Worm (Caenorhabditis elegans): ENCODE data around the gene F57F5.3.
A peak's percentile ranks its signal among the peaks of the same experiment; 100 is the strongest.

The F57F5.3 gene

DNA sequence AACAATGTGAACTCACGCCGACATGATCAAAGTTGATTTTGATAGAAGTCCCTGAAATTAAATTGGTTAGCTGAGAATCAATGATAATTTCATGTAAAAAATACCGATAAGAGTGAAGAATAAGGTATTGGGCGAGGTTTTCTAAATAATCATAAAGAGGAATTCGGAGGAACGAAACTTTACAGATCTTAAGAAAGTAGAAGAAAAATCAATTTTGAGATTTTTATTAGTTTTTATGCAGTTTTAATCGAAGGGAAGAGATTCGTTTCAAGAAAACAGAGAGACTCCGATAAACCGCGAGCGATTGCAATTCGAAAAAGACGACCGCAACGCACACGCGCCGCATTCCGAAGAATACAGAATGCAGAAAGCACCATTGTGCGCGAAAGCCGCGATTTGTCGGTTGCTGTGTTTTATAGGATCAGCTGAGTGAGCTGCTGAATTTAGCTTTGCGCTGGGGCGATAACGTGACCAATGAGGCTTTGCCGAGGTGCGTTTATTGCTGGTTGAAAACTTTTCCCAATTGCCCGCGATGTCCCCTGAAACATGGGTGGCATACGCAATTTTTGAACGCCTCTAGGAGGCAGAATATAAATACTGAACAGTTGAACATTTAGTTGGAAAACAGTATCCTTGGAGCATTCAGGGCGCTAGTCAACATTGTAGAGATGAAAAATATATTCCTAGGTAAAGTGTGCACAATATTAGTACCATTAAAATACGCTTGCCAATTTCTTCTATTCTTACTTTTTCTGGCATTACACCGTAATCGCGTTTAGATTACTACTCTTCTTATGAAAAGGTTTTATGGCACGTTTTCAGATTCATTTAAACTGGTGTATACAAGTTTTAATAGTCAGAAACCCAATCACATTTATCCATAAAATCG lies 26.5 kb downstream of the F57F5.3 start, which contains the start of gene snr-4 (continued):
- peak; percentile 87 for TF ChIP-seq tlf-1 (GFP tag; optimal IDR thresholded peaks at IDR 0.05)
- TF ChIP-seq attf-3 (GFP tag; conservative IDR thresholded peaks at IDR 0.05), result peak; percentile 83
- peak; percentile 100 for TF ChIP-seq madf-3 (GFP tag; IDR thresholded peaks at IDR 0.05)
- peak; percentile 97 for TF ChIP-seq snpc-3.4 (tag; optimal IDR thresholded peaks at IDR 0.05)
- TF ChIP-seq nhr-27 (tag; optimal IDR thresholded peaks at IDR 0.05), result no peak
- TF ChIP-seq lag-1 (GFP tag; IDR thresholded peaks at IDR 0.05), result no peak
- peak; percentile 90 for TF ChIP-seq lin-54 (GFP tag; optimal IDR thresholded peaks at IDR 0.05)
- no peak for TF ChIP-seq ceh-79 (tag; optimal IDR thresholded peaks at IDR 0.05)
- peak; percentile 74 for TF ChIP-seq lsy-27 (tag; optimal IDR thresholded peaks at IDR 0.05; ENCODE audit: borderline replicate concordance, insufficient read depth)
- peak; percentile 88 for TF ChIP-seq madf-6 (GFP tag; IDR thresholded peaks at IDR 0.05)
- TF ChIP-seq die-1 (tag; optimal IDR thresholded peaks at IDR 0.05), result peak; percentile 60
- TF ChIP-seq F49E8.2 (tag; optimal IDR thresholded peaks at IDR 0.05; ENCODE audit: insufficient read depth), result peak; percentile 93
- TF ChIP-seq ceh-91 (GFP tag; IDR thresholded peaks at IDR 0.05), result peak; percentile 83
- TF ChIP-seq hlh-26 (GFP tag; conservative IDR thresholded peaks at IDR 0.05), result no peak
- peak; percentile 60 for TF ChIP-seq Y67H2A.10 (GFP tag; conservative IDR thresholded peaks at IDR 0.05)
- peak; percentile 85 for TF ChIP-seq ceh-100 (GFP tag; IDR thresholded peaks at IDR 0.05)
- peak; percentile 88 for TF ChIP-seq mes-4 (tag; optimal IDR thresholded peaks at IDR 0.05)
- peak; percentile 76 for TF ChIP-seq Y53F4B.3 (GFP tag; IDR thresholded peaks at IDR 0.05)
- TF ChIP-seq ceh-58 (GFP tag; IDR thresholded peaks at IDR 0.05), result no peak
- TF ChIP-seq D2030.7 (GFP tag; IDR thresholded peaks at IDR 0.05), result peak; percentile 99
- peak; percentile 76 for TF ChIP-seq ztf-26 (tag; optimal IDR thresholded peaks at IDR 0.05)
- TF ChIP-seq mel-28 (tag; optimal IDR thresholded peaks at IDR 0.05; ENCODE audit: borderline replicate concordance), result peak; percentile 25
- peak; percentile 81 for TF ChIP-seq atf-7 (tag; optimal IDR thresholded peaks at IDR 0.05)
- TF ChIP-seq lin-26 (GFP tag; IDR thresholded peaks at IDR 0.05), result peak; percentile 73
- peak; percentile 61 for TF ChIP-seq xnd-1 (tag; optimal IDR thresholded peaks at IDR 0.05)
- TF ChIP-seq sea-2 (GFP tag; IDR thresholded peaks at IDR 0.05), result no peak
- TF ChIP-seq nfya-1 (tag; optimal IDR thresholded peaks at IDR 0.05; ENCODE audit: borderline replicate concordance, insufficient read depth), result no peak
- TF ChIP-seq lir-1 (GFP tag; conservative IDR thresholded peaks at IDR 0.05), result peak; percentile 79
- no peak for TF ChIP-seq ztf-22 (GFP tag; optimal IDR thresholded peaks at IDR 0.05)
- TF ChIP-seq pbrm-1 (GFP tag; IDR thresholded peaks at IDR 0.05), result peak; percentile 99
- TF ChIP-seq pha-4 (tag; optimal IDR thresholded peaks at IDR 0.05), result peak; percentile 49
- no peak for TF ChIP-seq ccch-3 (GFP tag; optimal IDR thresholded peaks at IDR 0.05)
- no peak for TF ChIP-seq zim-3 (tag; optimal IDR thresholded peaks at IDR 0.05)
- peak; percentile 81 for TF ChIP-seq lsl-1 (GFP tag; optimal IDR thresholded peaks at IDR 0.05)
- TF ChIP-seq akir-1 (GFP tag; optimal IDR thresholded peaks at IDR 0.05), result no peak
- TF ChIP-seq ztf-3 (GFP tag; optimal IDR thresholded peaks at IDR 0.05), result peak; percentile 10
- peak; percentile 63 to 68 for TF ChIP-seq let-607 (tag; optimal IDR thresholded peaks at IDR 0.05)
- peak; percentile 81 for TF ChIP-seq tbp1 (GFP tag; optimal IDR thresholded peaks at IDR 0.05)
- peak; percentile 53; the same call in 1 of the 2 replicates for TF ChIP-seq egrh-3 (GFP tag; IDR thresholded peaks at IDR 0.05)
- TF ChIP-seq F33H1.4 (GFP tag; IDR thresholded peaks at IDR 0.05), result peak; percentile 78
- peak; percentile 97 for TF ChIP-seq hmg-1.2 (GFP tag; IDR thresholded peaks at IDR 0.05)
- peak; percentile 93 for TF ChIP-seq lin-40 (tag; optimal IDR thresholded peaks at IDR 0.05)
- TF ChIP-seq ztf-6 (GFP tag; IDR thresholded peaks at IDR 0.05), result peak; percentile 48; the same call in 1 of the 2 replicates
- TF ChIP-seq hsf-1 (GFP tag; IDR thresholded peaks at IDR 0.05), result peak; percentile 53
- TF ChIP-seq egl-18 (GFP tag; IDR thresholded peaks at IDR 0.05), result peak; percentile 76; the same call in 1 of the 2 replicates
- TF ChIP-seq nhr-179 (tag; optimal IDR thresholded peaks at IDR 0.05), result no peak
